Fruit fly (Drosophila melanogaster) whole organism: ENCODE data around the gene CG5172.

ENCODE experiments used
- CG8478 ChIP-seq: fragments of >200 bp; optimal IDR thresholded peaks from 2 replicates; lab custom pipeline; 2018; ENCODE audit warnings: inconsistent platforms
- Dll ChIP-seq: fragments of >200 bp; optimal IDR thresholded peaks from 2 replicates; lab custom pipeline; 2017
- EcR ChIP-seq, 2 experiments: fragments of >200 bp; optimal IDR thresholded peaks; 2 replicates each; lab custom pipeline; 2017; ENCODE audit warnings: missing biosample characterization in 2 of 2, missing genetic modification characterization in 2 of 2, missing genetic modification reagents in 2 of 2
- pan ChIP-seq: fragments of >200 bp; optimal IDR thresholded peaks from 2 replicates; lab custom pipeline; 2017
- psq ChIP-seq: fragments of >200 bp; optimal IDR thresholded peaks from 2 replicates; lab custom pipeline; 2017
- usp ChIP-seq: fragments of >200 bp; optimal IDR thresholded peaks from 2 replicates; lab custom pipeline; 2017; ENCODE audit warnings: missing biosample characterization, missing genetic modification characterization, mixed read lengths

The CG5172 gene

DNA sequence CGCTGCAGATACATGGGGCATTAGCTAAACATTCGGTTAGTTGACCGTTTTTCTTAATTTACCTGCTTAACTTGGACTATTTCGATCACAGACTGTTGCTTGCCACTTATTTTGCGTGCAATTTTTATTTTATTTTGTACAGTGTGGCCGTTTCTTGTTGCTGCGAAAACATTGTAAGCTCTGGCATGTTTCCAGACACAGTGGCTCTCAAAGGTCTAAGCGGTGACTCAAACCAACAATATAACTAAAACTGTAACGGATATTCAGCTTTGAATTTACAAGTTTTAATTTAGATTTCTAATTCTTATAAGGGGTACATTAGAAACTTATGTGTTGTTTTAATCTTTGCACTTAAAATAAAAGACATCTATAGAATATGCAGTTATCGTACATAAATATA, 28.1 kb downstream of the CG5172 start, which contains the start of gene CG8675:
Gene CG8675 (minus strand): TSS at position 177 of the 400 bp plus-strand sequence.
- TF ChIP-seq Dll (lab: Kevin White, UChicago) (no peak), pan (no peak), psq (lab: Kevin White, UChicago) (no peak), CG8478 (lab: Kevin White, UChicago) (no peak), usp (no peak), EcR (GFP tag; optimal IDR thresholded peaks at IDR 0.05; lab: Kevin White, UChicago) (no peak)

DNA sequence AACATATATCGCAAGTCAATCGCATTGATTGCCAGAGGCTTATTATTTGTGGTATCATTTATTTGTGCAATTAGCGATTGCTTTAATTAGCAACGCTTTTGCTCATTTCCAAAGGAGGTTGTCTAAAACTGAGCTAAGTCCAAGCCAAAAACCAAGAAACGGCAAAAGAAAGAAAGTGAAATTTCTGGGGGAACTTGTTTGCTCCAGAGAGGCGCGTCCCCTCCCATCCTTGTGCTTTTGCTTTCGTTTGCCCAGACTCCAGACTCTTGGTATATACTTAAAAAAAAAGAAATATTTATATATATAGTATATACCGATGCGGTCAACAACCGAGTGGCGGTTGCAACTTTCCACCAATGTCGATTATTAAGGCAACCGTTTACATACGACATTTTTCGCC, 32.9 kb downstream of the CG5172 start:
- TF ChIP-seq EcR (GFP tag; optimal IDR thresholded peaks at IDR 0.05; lab: Kevin White, UChicago) (no peak), CG8478 (lab: Kevin White, UChicago) (no peak), usp (no peak), Dll (lab: Kevin White, UChicago) (no peak), pan (no peak), psq (lab: Kevin White, UChicago) (no peak)

DNA sequence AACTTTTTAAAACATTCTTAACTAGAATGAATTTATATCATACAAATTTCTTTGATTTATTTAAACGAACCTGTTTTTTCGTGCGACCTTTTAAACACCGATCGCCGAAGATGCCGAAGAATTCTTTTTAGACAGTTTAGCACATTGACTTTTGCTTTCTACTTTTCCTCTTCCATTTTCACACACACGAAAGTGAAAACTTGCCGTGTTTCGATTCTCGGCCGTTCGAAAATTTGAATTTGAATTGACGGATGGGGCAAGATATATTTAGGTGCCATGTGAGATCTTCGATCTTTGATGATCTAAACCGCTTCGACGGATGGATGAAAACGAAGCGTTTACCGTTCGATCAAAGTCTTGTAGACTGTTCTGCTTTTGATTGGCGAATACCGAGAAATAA, 34.4 kb downstream of the CG5172 start:
- TF ChIP-seq pan (no peak), CG8478 (lab: Kevin White, UChicago) (no peak)

- no peak for TF ChIP-seq pan
- TF ChIP-seq usp, result no peak
- no peak for TF ChIP-seq EcR (GFP tag; optimal IDR thresholded peaks at IDR 0.05; lab: Kevin White, UChicago)
- TF ChIP-seq psq (lab: Kevin White, UChicago), result no peak
- no peak for TF ChIP-seq Dll (lab: Kevin White, UChicago)
- TF ChIP-seq CG8478 (lab: Kevin White, UChicago), result no peak
Observed at dm6 chrX:17262049-17262448, 40.8 kb downstream of the CG5172 start.

dm6 chrX:17265402-17266028, 44.3 kb downstream of the CG5172 start:
- TF ChIP-seq EcR (GFP tag; optimal IDR thresholded peaks at IDR 0.05; lab: Kevin White, UChicago), result no peak
